Fruit fly (Drosophila melanogaster) whole organism, embryonic: Measurements from ENCODE around the gene Pdzd8.
A peak's percentile ranks its signal among the peaks of the same experiment; 100 is the strongest.

ENCODE experiments used
- CG12071 ChIP-seq: fragments of 200-800 bp; sonication (Bioruptor generic); optimal IDR thresholded peaks from 3 replicates; lab custom pipeline; 2018; ENCODE audit warnings: missing biosample characterization, mild to moderate bottlenecking, missing genetic modification characterization
- CG12104 ChIP-seq: fragments of 200-800 bp; sonication (Bioruptor generic); optimal IDR thresholded peaks from 3 replicates; lab custom pipeline; 2016; ENCODE audit warnings: missing biosample characterization, missing genetic modification characterization
- CG13775 ChIP-seq: fragments of 200-800 bp; sonication (Bioruptor generic); optimal IDR thresholded peaks from 3 replicates; lab custom pipeline; 2017; ENCODE audit warnings: missing biosample characterization, mild to moderate bottlenecking, missing genetic modification characterization
- CG14667 ChIP-seq: fragments of 200-800 bp; sonication (Bioruptor generic); IDR thresholded peaks from 2 replicates; pipeline ENCODE4 v1.3.6; 2022; ENCODE audit warnings: missing biosample characterization, missing genetic modification characterization
- CG15269 ChIP-seq: fragments of 200-800 bp; sonication (Bioruptor generic); optimal IDR thresholded peaks from 2 replicates; lab custom pipeline; 2018; ENCODE audit warnings: missing biosample characterization, mild to moderate bottlenecking, missing genetic modification characterization, moderate library complexity
- CG16863 ChIP-seq: fragments of 200-800 bp; sonication (Bioruptor generic); optimal IDR thresholded peaks from 3 replicates; lab custom pipeline; 2016; ENCODE audit warnings: missing biosample characterization, missing genetic modification characterization
- CG17359 ChIP-seq: fragments of 200-800 bp; sonication (Bioruptor generic); optimal IDR thresholded peaks from 3 replicates; lab custom pipeline; 2018; ENCODE audit warnings: missing biosample characterization, mild to moderate bottlenecking, missing genetic modification characterization, moderate library complexity
- CG17612 ChIP-seq: fragments of 200-800 bp; sonication (Bioruptor generic); IDR thresholded peaks from 2 replicates; pipeline ENCODE4 v1.3.6; 2022; ENCODE audit warnings: missing biosample characterization, missing genetic modification characterization
- CG17829 ChIP-seq: fragments of 200-800 bp; optimal IDR thresholded peaks from 2 replicates; lab custom pipeline; 2019; ENCODE audit warnings: missing biosample characterization, mild to moderate bottlenecking, missing genetic modification characterization, moderate library complexity
- CG1792 ChIP-seq: fragments of 200-800 bp; sonication (Bioruptor generic); optimal IDR thresholded peaks from 2 replicates; lab custom pipeline; 2016; ENCODE audit warnings: missing biosample characterization, missing genetic modification characterization
- CG2129 ChIP-seq: fragments of 200-800 bp; sonication (Bioruptor generic); IDR thresholded peaks from 2 replicates; pipeline ENCODE4 v1.3.6; 2022; ENCODE audit warnings: missing biosample characterization, missing genetic modification characterization; ENCODE audit not compliant: partially characterized antibody
- CG2712 ChIP-seq: fragments of 200-800 bp; optimal IDR thresholded peaks from 3 replicates; lab custom pipeline; 2019; ENCODE audit warnings: missing biosample characterization, mild to moderate bottlenecking, missing genetic modification characterization, moderate library complexity
- CG3163 ChIP-seq: fragments of 200-800 bp; sonication (Bioruptor generic); optimal IDR thresholded peaks from 3 replicates; lab custom pipeline; 2016; ENCODE audit warnings: missing biosample characterization, missing genetic modification characterization
- CG4404 ChIP-seq: fragments of 200-800 bp; sonication (Bioruptor generic); IDR thresholded peaks from 2 replicates; pipeline ENCODE4 v1.3.6; 2022; ENCODE audit warnings: missing biosample characterization, missing genetic modification characterization
- CG4707 ChIP-seq: fragments of 200-800 bp; sonication (Bioruptor generic); optimal IDR thresholded peaks from 2 replicates; lab custom pipeline; 2018; ENCODE audit warnings: missing biosample characterization, mild to moderate bottlenecking, missing genetic modification characterization, moderate library complexity
- CG6175 ChIP-seq: fragments of 200-800 bp; sonication (Bioruptor generic); IDR thresholded peaks from 3 replicates; pipeline ENCODE4 v1.3.6; 2022; ENCODE audit warnings: missing biosample characterization, missing genetic modification characterization
- CG6813 ChIP-seq: fragments of 200-800 bp; sonication (Bioruptor generic); optimal IDR thresholded peaks from 2 replicates; lab custom pipeline; 2017; ENCODE audit warnings: missing biosample characterization, missing genetic modification characterization, mild to moderate bottlenecking, moderate library complexity, missing genetic modification reagents
- D19A ChIP-seq: fragments of 200-800 bp; optimal IDR thresholded peaks from 3 replicates; lab custom pipeline; 2019; ENCODE audit warnings: missing biosample characterization, mild to moderate bottlenecking, missing genetic modification characterization, moderate library complexity
- D19B ChIP-seq: fragments of 200-800 bp; sonication (Bioruptor generic); optimal IDR thresholded peaks from 2 replicates; lab custom pipeline; 2017; ENCODE audit warnings: missing biosample characterization, mild to moderate bottlenecking, missing genetic modification characterization
- Doc3 ChIP-seq: fragments of 200-800 bp; sonication (Bioruptor generic); IDR thresholded peaks from 3 replicates; pipeline ENCODE4 v1.3.6; 2022; ENCODE audit warnings: missing biosample characterization, missing genetic modification characterization; ENCODE audit not compliant: partially characterized antibody
- Drgx ChIP-seq: fragments of 200-800 bp; sonication (Bioruptor generic); IDR thresholded peaks from 2 replicates; pipeline ENCODE4 v1.3.6; 2022; ENCODE audit warnings: missing biosample characterization, missing genetic modification characterization
- E2f2 ChIP-seq: fragments of 200-800 bp; sonication (Bioruptor generic); IDR thresholded peaks from 2 replicates; pipeline ENCODE4 v1.3.6; 2022; ENCODE audit warnings: missing biosample characterization, missing genetic modification characterization
- Eip74EF ChIP-seq, 2 experiments: fragments of 200-800 bp in 1 of 2; fragments of >200 bp in 1 of 2; sonication (Bioruptor generic) in 1 of 2; optimal IDR thresholded peaks; 2 replicates each; lab custom pipeline; 2017 to 2019; ENCODE audit warnings: missing biosample characterization in 2 of 2, missing genetic modification characterization in 2 of 2, mild to moderate bottlenecking in 1 of 2, moderate library complexity in 1 of 2
- H2.0 ChIP-seq: fragments of 200-800 bp; sonication (Bioruptor generic); IDR thresholded peaks from 2 replicates; pipeline ENCODE4 v1.3.6; 2022; ENCODE audit warnings: missing biosample characterization, missing genetic modification characterization
- HLH4C ChIP-seq: fragments of 200-800 bp; sonication (Bioruptor generic); IDR thresholded peaks from 3 replicates; pipeline ENCODE4 v1.3.6; 2022; ENCODE audit warnings: missing biosample characterization, missing genetic modification characterization; ENCODE audit not compliant: partially characterized antibody
- Sin3A ChIP-seq: fragments of >200 bp; optimal IDR thresholded peaks from 2 replicates; lab custom pipeline; 2018
- Six4 ChIP-seq: fragments of 200-800 bp; sonication (Bioruptor generic); optimal IDR thresholded peaks from 2 replicates; lab custom pipeline; 2016; ENCODE audit warnings: missing biosample characterization, missing genetic modification characterization
- Sry-δ ChIP-seq: fragments of 200-800 bp; sonication (Bioruptor generic); optimal IDR thresholded peaks from 2 replicates; lab custom pipeline; 2016; ENCODE audit warnings: missing biosample characterization, missing genetic modification characterization
- Tbp ChIP-seq: fragments of >200 bp; optimal IDR thresholded peaks from 2 replicates; lab custom pipeline; 2018; ENCODE audit warnings: missing biosample characterization, missing genetic modification characterization
- amos ChIP-seq: fragments of 200-800 bp; sonication (Bioruptor generic); IDR thresholded peaks from 2 replicates; pipeline ENCODE4 v1.3.6; 2022; ENCODE audit warnings: missing biosample characterization, missing genetic modification characterization; ENCODE audit not compliant: partially characterized antibody
- aop ChIP-seq: fragments of 200-800 bp; sonication (Bioruptor generic); IDR thresholded peaks from 2 replicates; pipeline ENCODE4 v1.3.6; 2022; ENCODE audit warnings: missing biosample characterization, missing genetic modification characterization
- exex ChIP-seq: fragments of 200-800 bp; sonication (Bioruptor generic); optimal IDR thresholded peaks from 4 replicates; lab custom pipeline; 2018; ENCODE audit warnings: missing biosample characterization, mild to moderate bottlenecking, missing genetic modification characterization, moderate library complexity
- grn ChIP-seq: fragments of 200-800 bp; sonication (Bioruptor generic); optimal IDR thresholded peaks from 3 replicates; lab custom pipeline; 2017; ENCODE audit warnings: missing biosample characterization, missing genetic modification characterization
- kni ChIP-seq: fragments of 200-800 bp; sonication (Bioruptor generic); optimal IDR thresholded peaks from 3 replicates; lab custom pipeline; 2017; ENCODE audit warnings: mild to moderate bottlenecking, missing biosample characterization, missing genetic modification reagents, missing genetic modification characterization
- lmd ChIP-seq: fragments of 200-800 bp; sonication (Bioruptor generic); IDR thresholded peaks from 2 replicates; pipeline ENCODE4 v1.3.6; 2022; ENCODE audit warnings: missing biosample characterization, missing genetic modification characterization
- lov ChIP-seq, 2 experiments: fragments of 200-800 bp in 1 of 2; fragments of >200 bp in 1 of 2; sonication (Bioruptor generic) in 1 of 2; IDR thresholded peaks in 1 of 2; optimal IDR thresholded peaks in 1 of 2; 2 replicates in 1 of 2; 3 replicates in 1 of 2; pipeline versions ENCODE4 v1.3.6 to Lab custom; 2017 to 2022; ENCODE audit warnings: missing biosample characterization in 1 of 2, missing genetic modification characterization in 1 of 2
- mld ChIP-seq: fragments of 200-800 bp; sonication (Bioruptor generic); IDR thresholded peaks from 3 replicates; pipeline ENCODE4 v1.3.6; 2022; ENCODE audit warnings: missing biosample characterization, missing genetic modification characterization; ENCODE audit not compliant: partially characterized antibody
- nau ChIP-seq: fragments of 200-800 bp; sonication (Bioruptor generic); optimal IDR thresholded peaks from 3 replicates; lab custom pipeline; 2017; ENCODE audit warnings: missing biosample characterization, mild to moderate bottlenecking, missing genetic modification characterization, missing genetic modification reagents
- nerfin-2 ChIP-seq: fragments of 200-800 bp; sonication (Bioruptor generic); IDR thresholded peaks from 2 replicates; pipeline ENCODE4 v1.3.6; 2022; ENCODE audit warnings: missing biosample characterization, missing genetic modification characterization; ENCODE audit not compliant: partially characterized antibody
- row ChIP-seq: fragments of 200-800 bp; sonication (Bioruptor generic); IDR thresholded peaks from 3 replicates; pipeline ENCODE4 v1.3.6; 2022; ENCODE audit warnings: missing biosample characterization, missing genetic modification characterization
- sc ChIP-seq, 3 experiments: fragments of >200 bp in 2 of 3; fragments of 200-800 bp in 1 of 3; sonication (Bioruptor generic) in 1 of 3; optimal IDR thresholded peaks; 2 replicates in 2 of 3; 3 replicates in 1 of 3; lab custom pipeline; 2017; ENCODE audit warnings: mild to moderate bottlenecking in 1 of 3, missing biosample characterization in 1 of 3, missing genetic modification characterization in 1 of 3, missing genetic modification reagents in 1 of 3
- schlank ChIP-seq: fragments of 200-800 bp; sonication (Bioruptor generic); optimal IDR thresholded peaks from 2 replicates; lab custom pipeline; 2018; ENCODE audit warnings: missing biosample characterization, mild to moderate bottlenecking, missing genetic modification characterization
- shn ChIP-seq: fragments of 200-800 bp; sonication (Bioruptor generic); optimal IDR thresholded peaks from 3 replicates; lab custom pipeline; 2016; ENCODE audit warnings: missing biosample characterization, missing genetic modification characterization
- sna ChIP-seq: fragments of 200-800 bp; sonication (Bioruptor generic); IDR thresholded peaks from 2 replicates; pipeline ENCODE4 v1.3.6; 2022; ENCODE audit warnings: missing biosample characterization, missing genetic modification characterization; ENCODE audit not compliant: partially characterized antibody
- stc ChIP-seq: fragments of 200-800 bp; sonication (Bioruptor generic); IDR thresholded peaks from 2 replicates; pipeline ENCODE4 v1.3.6; 2022; ENCODE audit warnings: missing biosample characterization, missing genetic modification characterization
- tap ChIP-seq: fragments of 200-800 bp; optimal IDR thresholded peaks from 3 replicates; lab custom pipeline; 2019; ENCODE audit warnings: missing biosample characterization, mild to moderate bottlenecking, missing genetic modification characterization, moderate library complexity
- tna ChIP-seq: fragments of 200-800 bp; sonication (Bioruptor generic); IDR thresholded peaks from 2 replicates; pipeline ENCODE4 v1.3.6; 2022; ENCODE audit warnings: missing biosample characterization, missing genetic modification characterization; ENCODE audit not compliant: partially characterized antibody
- wor ChIP-seq: fragments of 200-800 bp; sonication (Bioruptor generic); IDR thresholded peaks from 2 replicates; pipeline ENCODE4 v1.3.6; 2022; ENCODE audit warnings: missing biosample characterization, missing genetic modification characterization
- zfh1 ChIP-seq: fragments of 200-800 bp; sonication (Bioruptor generic); IDR thresholded peaks from 3 replicates; pipeline ENCODE4 v1.3.6; 2022; ENCODE audit warnings: missing biosample characterization, missing genetic modification characterization

Gene Pdzd8

dm6 chrX:11920959-11921358, 9.7 kb downstream of the Pdzd8 start (continued):
- TF ChIP-seq CG13775 (GFP tag; lab: Kevin White, UChicago), result peak; percentile 81
- peak in 1 of 2 experiments; percentile 95 for TF ChIP-seq Eip74EF (GFP tag; optimal IDR thresholded peaks at IDR 0.05; lab: Kevin White, UChicago)
- peak; percentile 93 for TF ChIP-seq CG17359
- TF ChIP-seq CG12104 (GFP tag; lab: Kevin White, UChicago), result peak; percentile 75
- TF ChIP-seq mld (GFP tag; lab: Robert Waterston, UW), result no peak
- TF ChIP-seq CG17612, result peak; percentile 62
- peak; percentile 89 for TF ChIP-seq Drgx (GFP tag; lab: Robert Waterston, UW)
- TF ChIP-seq sc (optimal IDR thresholded peaks at IDR 0.05; lab: Kevin White, UChicago), result no peak
- TF ChIP-seq sc (GFP tag; optimal IDR thresholded peaks at IDR 0.05; lab: Kevin White, UChicago), result peak; percentile 80
- TF ChIP-seq CG12071 (GFP tag; lab: Kevin White, UChicago), result peak; percentile 83
- TF ChIP-seq HLH4C (GFP tag; lab: Robert Waterston, UW), result no peak
- peak; percentile 87 for TF ChIP-seq nau
- no peak for TF ChIP-seq tna
- TF ChIP-seq H2.0 (GFP tag; lab: Robert Waterston, UW), result peak; percentile 73
- peak; percentile 50 for TF ChIP-seq CG4404 (GFP tag; lab: Robert Waterston, UW)
- peak; percentile 71 for TF ChIP-seq D19B (GFP tag; lab: Kevin White, UChicago)
- TF ChIP-seq CG16863, result peak; percentile 48
- no peak for TF ChIP-seq Sin3A
- TF ChIP-seq E2f2 (GFP tag; lab: Robert Waterston, UW), result peak; percentile 73
- peak; percentile 96 for TF ChIP-seq CG2712 (tag; lab: Kevin White, UChicago)
- TF ChIP-seq amos (GFP tag; lab: Robert Waterston, UW), result no peak
- no peak for TF ChIP-seq CG2129 (GFP tag; lab: Robert Waterston, UW)
- peak; percentile 90 for TF ChIP-seq D19A (tag; lab: Kevin White, UChicago)
- no peak for TF ChIP-seq sna (GFP tag; lab: Robert Waterston, UW)
- peak; percentile 29 for TF ChIP-seq grn (GFP tag; lab: Kevin White, UChicago)
- TF ChIP-seq stc (GFP tag; lab: Robert Waterston, UW), result peak; percentile 86
- peak; percentile 65 for TF ChIP-seq exex (tag; lab: Kevin White, UChicago)
- peak; percentile 35 for TF ChIP-seq schlank
- TF ChIP-seq nerfin-2 (GFP tag; lab: Robert Waterston, UW), result no peak
- TF ChIP-seq zfh1 (GFP tag; lab: Robert Waterston, UW), result peak; percentile 87
- peak; percentile 88 for TF ChIP-seq tap (tag; lab: Kevin White, UChicago)
- TF ChIP-seq kni, result peak; percentile 63
- peak; percentile 93 for TF ChIP-seq CG17829 (tag; lab: Kevin White, UChicago)
- TF ChIP-seq lmd (GFP tag; lab: Robert Waterston, UW), result peak; percentile 91
- TF ChIP-seq Tbp (GFP tag; lab: Kevin White, UChicago), result no peak
- peak; percentile 34 for TF ChIP-seq CG3163 (GFP tag; lab: Kevin White, UChicago)
- TF ChIP-seq CG6813 (GFP tag; lab: Kevin White, UChicago), result peak; percentile 81
- peak; percentile 83 for TF ChIP-seq wor
- TF ChIP-seq CG15269 (tag; lab: Kevin White, UChicago), result peak; percentile 93
- peak; percentile 20 for TF ChIP-seq CG1792 (GFP tag; lab: Kevin White, UChicago)
- TF ChIP-seq lov (optimal IDR thresholded peaks at IDR 0.05; lab: Kevin White, UChicago), result no peak
- 0 out of 3 replicates have a peak, but pooled peaks have one; percentile 20 for TF ChIP-seq lov (GFP tag; IDR thresholded peaks at IDR 0.05; lab: Robert Waterston, UW)
- TF ChIP-seq CG4707, result peak; percentile 76
- TF ChIP-seq shn (GFP tag; lab: Kevin White, UChicago), result peak; percentile 63
- no peak for TF ChIP-seq Doc3 (GFP tag; lab: Robert Waterston, UW)
- no peak for TF ChIP-seq aop (GFP tag; lab: Robert Waterston, UW)
- TF ChIP-seq CG14667 (GFP tag; lab: Robert Waterston, UW), result peak; percentile 74
- TF ChIP-seq Six4, result peak; percentile 81
- TF ChIP-seq CG6175, result peak; percentile 82; the same call in 2 of the 3 replicates
- peak; percentile 92 for TF ChIP-seq row (GFP tag; lab: Robert Waterston, UW)
- TF ChIP-seq Sry-δ (GFP tag; lab: Kevin White, UChicago), result peak; percentile 4
